Worm (Caenorhabditis elegans): ENCODE measurements around the gene C01B10.44.
A peak's percentile ranks its signal among the peaks of the same experiment; 100 is the strongest.

Gene C01B10.44

DNA sequence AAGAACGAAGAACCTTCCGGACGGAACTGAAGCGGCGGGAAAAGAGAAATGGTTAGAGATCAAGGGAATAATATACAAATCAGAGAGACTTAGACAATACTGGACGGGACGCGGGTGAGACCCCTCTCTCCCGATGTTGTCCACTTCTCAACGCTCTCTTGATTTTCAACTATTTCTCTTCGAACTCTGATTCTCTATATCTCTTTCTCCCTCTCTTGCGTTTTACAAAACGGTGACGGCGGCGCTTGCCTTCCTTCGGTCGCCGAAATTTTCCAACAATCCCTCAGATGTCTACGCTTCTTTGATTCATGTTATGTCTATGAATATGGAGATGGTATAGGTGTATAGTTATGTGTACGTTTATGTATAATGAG is 46.8 kb upstream of the C01B10.44 start (continued):
- peak; percentile 53 for TF ChIP-seq swsn-7 (tag; optimal IDR thresholded peaks at IDR 0.05)
- peak; percentile 80 for TF ChIP-seq lin-14 (GFP tag; optimal IDR thresholded peaks at IDR 0.05)
- no peak for TF ChIP-seq ztf-11 (tag; optimal IDR thresholded peaks at IDR 0.05)
- peak in 2 of 6 experiments; percentile 18 to 28 for TF ChIP-seq elt-3 (tag; optimal IDR thresholded peaks at IDR 0.05)
- peak; percentile 22 for TF ChIP-seq tbx-2 (tag; optimal IDR thresholded peaks at IDR 0.05)
- no peak for TF ChIP-seq fos-1 (tag; optimal IDR thresholded peaks at IDR 0.05)
- no peak for TF ChIP-seq sptf-1 (tag; optimal IDR thresholded peaks at IDR 0.05)
- TF ChIP-seq snpc-4 (tag; optimal IDR thresholded peaks at IDR 0.05), result no peak
- no peak for TF ChIP-seq alr-1 (tag; optimal IDR thresholded peaks at IDR 0.05; ENCODE audit: borderline replicate concordance)

DNA sequence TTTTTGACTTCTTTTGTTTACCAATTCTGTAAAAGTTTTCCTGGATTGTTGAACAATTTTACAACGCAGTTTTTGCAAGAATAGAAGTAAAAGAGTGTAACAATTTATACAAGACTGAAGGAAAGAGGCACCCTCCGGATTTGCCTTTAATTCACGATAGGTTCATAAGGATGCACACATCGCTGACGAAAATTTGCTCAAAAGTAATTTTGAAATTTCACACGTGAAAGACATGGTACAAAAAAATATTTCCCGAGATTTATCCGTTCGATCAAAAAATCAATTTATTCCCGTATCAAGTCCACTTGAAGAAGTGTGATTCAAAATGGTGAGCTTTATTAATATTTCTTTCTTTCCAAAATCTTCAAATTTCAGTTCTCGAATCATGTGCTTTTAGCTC is 45.6 kb upstream of the C01B10.44 start, which contains the start of gene C43G2.3:
C43G2.3 (plus strand) TSS at position 301 of the 400 bp plus-strand sequence.
- TF ChIP-seq dpl-1 (GFP tag; optimal IDR thresholded peaks at IDR 0.05) (no peak), nhr-47 (tag; optimal IDR thresholded peaks at IDR 0.05) (no peak), dsc-1 (tag; optimal IDR thresholded peaks at IDR 0.05) (no peak), sptf-1 (tag; optimal IDR thresholded peaks at IDR 0.05) (no peak), tbx-2 (tag; optimal IDR thresholded peaks at IDR 0.05) (no peak), unc-86 (tag; optimal IDR thresholded peaks at IDR 0.05) (no peak), aly-2 (tag; optimal IDR thresholded peaks at IDR 0.05) (no peak)

DNA sequence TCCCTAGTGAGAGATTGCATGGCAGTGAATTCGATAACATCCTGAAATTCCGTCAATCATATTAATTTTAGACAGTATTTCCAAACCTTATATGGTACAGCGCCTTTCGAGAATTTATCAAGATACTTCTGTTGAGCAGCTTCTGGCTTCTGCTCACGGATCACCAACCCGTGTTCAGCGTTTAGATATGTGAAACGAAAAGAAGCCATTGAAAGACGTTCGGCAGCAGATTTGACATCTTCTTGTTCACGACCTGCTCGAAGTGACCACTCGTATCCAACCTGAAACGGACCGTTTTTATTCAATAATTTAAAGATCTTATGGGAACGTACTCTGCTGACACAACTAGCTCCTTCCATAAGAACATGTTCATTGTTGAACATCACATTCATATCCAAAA is 41.8 kb upstream of the C01B10.44 start:
- no peak for TF ChIP-seq pag-3 (tag; optimal IDR thresholded peaks at IDR 0.05; ENCODE audit: borderline replicate concordance, insufficient read depth)
- no peak for TF ChIP-seq zag-1 (tag; optimal IDR thresholded peaks at IDR 0.05)
- TF ChIP-seq mef-2 (tag; optimal IDR thresholded peaks at IDR 0.05), result no peak
- no peak for TF ChIP-seq ama-1 (optimal IDR thresholded peaks at IDR 0.05)
- TF ChIP-seq F16B12.6 (tag; optimal IDR thresholded peaks at IDR 0.05), result no peak
- TF ChIP-seq nhr-19 (GFP tag; conservative IDR thresholded peaks at IDR 0.05), result no peak
- no peak for TF ChIP-seq mdl-1 (tag; optimal IDR thresholded peaks at IDR 0.05)
- TF ChIP-seq pax-3 (tag; optimal IDR thresholded peaks at IDR 0.05), result no peak
- no peak for TF ChIP-seq nhr-85 (tag)
- TF ChIP-seq fkh-8 (tag; optimal IDR thresholded peaks at IDR 0.05), result no peak

DNA sequence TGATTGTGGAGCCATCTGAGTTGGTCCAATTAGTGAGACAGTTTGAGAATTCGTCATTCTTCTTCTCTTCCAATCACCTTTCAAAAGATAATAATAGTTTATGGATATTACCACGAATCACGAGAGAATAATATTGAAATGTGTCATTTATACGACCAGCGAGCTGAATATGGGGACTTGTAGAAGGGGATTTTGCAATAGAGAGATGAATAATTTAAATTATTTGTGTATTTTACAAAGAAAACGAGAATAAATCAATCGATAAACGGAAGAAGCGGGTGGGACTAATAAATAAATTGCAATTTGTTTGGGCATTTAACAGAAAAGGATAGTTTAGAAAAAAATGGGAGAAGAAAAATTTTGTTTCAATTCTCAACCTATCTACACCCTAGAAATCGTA is 40.9 kb upstream of the C01B10.44 start, which contains the start of gene odr-8:
odr-8 (minus strand) TSS at position 101 of the 400 bp plus-strand sequence.
- TF ChIP-seq ztf-4 (tag; optimal IDR thresholded peaks at IDR 0.05) (no peak), nhr-28 (tag; optimal IDR thresholded peaks at IDR 0.05) (no peak), nhr-76 (tag; optimal IDR thresholded peaks at IDR 0.05) (no peak), lin-14 (GFP tag; optimal IDR thresholded peaks at IDR 0.05) (no peak), ama-1 (optimal IDR thresholded peaks at IDR 0.05) (no peak), hpl-2 (GFP tag; optimal IDR thresholded peaks at IDR 0.05) (no peak), nhr-90 (tag; optimal IDR thresholded peaks at IDR 0.05; ENCODE audit: poor library complexity) (no peak), sptf-1 (tag; optimal IDR thresholded peaks at IDR 0.05) (no peak), ceh-8 (GFP tag; optimal IDR thresholded peaks at IDR 0.05) (no peak), ceh-90 (tag; optimal IDR thresholded peaks at IDR 0.05) (no peak), ceh-88 (GFP tag; IDR thresholded peaks at IDR 0.05) (no peak), egl-13 (tag; optimal IDR thresholded peaks at IDR 0.05) (no peak), nhr-77 (tag; optimal IDR thresholded peaks at IDR 0.05) (no peak), lin-13 (GFP tag; optimal IDR thresholded peaks at IDR 0.05) (no peak), nhr-237 (tag; optimal IDR thresholded peaks at IDR 0.05) (no peak), nhr-20 (tag; optimal IDR thresholded peaks at IDR 0.05) (no peak), snu-23 (GFP tag; optimal IDR thresholded peaks at IDR 0.05) (no peak), efl-3 (GFP tag; optimal IDR thresholded peaks at IDR 0.05) (no peak), dsc-1 (tag; optimal IDR thresholded peaks at IDR 0.05) (no peak)
